Worm (Caenorhabditis elegans): Measurements from ENCODE around the gene fbxa-88.

ce11 chrV:16103594-16103993, 39.3 kb downstream of the fbxa-88 start, which contains the start of gene argk-1:
- TF ChIP-seq nhr-25 (tag; optimal IDR thresholded peaks at IDR 0.05): no peak
- no peak for TF ChIP-seq unc-62 (GFP tag; optimal IDR thresholded peaks at IDR 0.05)
- TF ChIP-seq lsy-2 (tag; optimal IDR thresholded peaks at IDR 0.05): no peak
- no peak for TF ChIP-seq skn-1 (tag; optimal IDR thresholded peaks at IDR 0.05)
- no peak for TF ChIP-seq snpc-4 (tag; optimal IDR thresholded peaks at IDR 0.05)
